Worm (Caenorhabditis elegans): Measurements from ENCODE around the gene spat-3.

ce11 chrX:4635643-4636042 lies 29.9 kb upstream of the spat-3 start:
- TF ChIP-seq unc-62 (GFP tag; optimal IDR thresholded peaks at IDR 0.05): no peak
- TF ChIP-seq egl-27 (tag; optimal IDR thresholded peaks at IDR 0.05): no peak
- TF ChIP-seq nhr-77 (tag; optimal IDR thresholded peaks at IDR 0.05): no peak
- no peak for TF ChIP-seq nhr-237 (tag; optimal IDR thresholded peaks at IDR 0.05)
- TF ChIP-seq dmd-4 (tag; optimal IDR thresholded peaks at IDR 0.05): no peak
- no peak for TF ChIP-seq ama-1 (optimal IDR thresholded peaks at IDR 0.05)
- TF ChIP-seq lin-13 (GFP tag; optimal IDR thresholded peaks at IDR 0.05): peak; percentile 16
- TF ChIP-seq blmp-1 (tag; optimal IDR thresholded peaks at IDR 0.05; ENCODE audit: insufficient read depth): no peak
- no peak for TF ChIP-seq aly-2 (tag; optimal IDR thresholded peaks at IDR 0.05)
- no peak for TF ChIP-seq mbf-1 (tag; optimal IDR thresholded peaks at IDR 0.05)
- no peak for TF ChIP-seq ztf-4 (tag; optimal IDR thresholded peaks at IDR 0.05)
- TF ChIP-seq lin-39 (tag; optimal IDR thresholded peaks at IDR 0.05): no peak

Data from whole organism, L2 larva.